Worm (Caenorhabditis elegans): Measurements from ENCODE around the gene lex-1.

ce11 chrIV:12044844-12045738 lies 34.2 kb upstream of the lex-1 start:
- TF ChIP-seq nhr-42 (GFP tag; IDR thresholded peaks at IDR 0.05) = no peak
- no peak for TF ChIP-seq egl-27 (tag; optimal IDR thresholded peaks at IDR 0.05)
